Worm (Caenorhabditis elegans) whole organism, young adult: ENCODE results near the gene ltd-1.

Experiments used
- C17E4.6 ChIP-seq: fragments of 200-800 bp; sonication (Bioruptor generic); IDR thresholded peaks from 2 replicates; pipeline ENCODE4 v1.3.6; 2022; ENCODE audit warnings: missing genetic modification reagents, missing genetic modification characterization, missing compliant biosample characterization
- dox-1 ChIP-seq: fragments of 200-800 bp; sonication (Bioruptor generic); IDR thresholded peaks from 2 replicates; pipeline ENCODE4 v1.3.6; 2022; ENCODE audit warnings: missing genetic modification reagents, missing genetic modification characterization, missing compliant biosample characterization
- hsf-1 ChIP-seq: fragments of 200-800 bp; sonication (Bioruptor generic); IDR thresholded peaks from 2 replicates; pipeline ENCODE4 v1.3.6; 2022; ENCODE audit warnings: missing genetic modification reagents, missing genetic modification characterization, missing compliant biosample characterization
- madf-3 ChIP-seq: fragments of 200-800 bp; sonication (Bioruptor generic); IDR thresholded peaks from 2 replicates; pipeline ENCODE4 v1.3.6; 2022; ENCODE audit warnings: missing genetic modification reagents, missing genetic modification characterization, missing compliant biosample characterization
- nfya-1 ChIP-seq: sonication (generic microtip); optimal IDR thresholded peaks from 2 replicates; lab custom pipeline; 2017; ENCODE audit warnings: antibody characterized with exemption, missing compliant biosample characterization, missing genetic modification characterization, borderline replicate concordance; ENCODE audit not compliant: insufficient read depth
- repo-1 ChIP-seq: sonication (generic microtip); optimal IDR thresholded peaks from 2 replicates; lab custom pipeline; 2017; ENCODE audit warnings: mild to moderate bottlenecking, missing genetic modification characterization, missing compliant biosample characterization
- sptf-2 ChIP-seq: fragments of 200-800 bp; sonication (Bioruptor generic); optimal IDR thresholded peaks from 2 replicates; lab custom pipeline; 2018; ENCODE audit warnings: mild to moderate bottlenecking, missing genetic modification characterization, missing compliant biosample characterization
- tbp1 ChIP-seq: fragments of 200-800 bp; sonication (Bioruptor generic); optimal IDR thresholded peaks from 2 replicates; lab custom pipeline; 2018; ENCODE audit warnings: mild to moderate bottlenecking, missing genetic modification characterization, missing compliant biosample characterization
- tlf-1 ChIP-seq: fragments of 200-800 bp; sonication (Bioruptor generic); optimal IDR thresholded peaks from 2 replicates; lab custom pipeline; 2018; ENCODE audit warnings: mild to moderate bottlenecking, missing genetic modification characterization, missing compliant biosample characterization
- unc-62 ChIP-seq: fragments of 150-350 bp; optimal IDR thresholded peaks from 2 replicates; lab custom pipeline; 2014; ENCODE audit warnings: missing biosample characterization, missing genetic modification reagents, missing genetic modification characterization

ce11 chrII:8093283-8093682 lies 729 bp upstream of the ltd-1 start:
- TF ChIP-seq sptf-2 (GFP tag; lab: Kevin White, UChicago) (no peak), madf-3 (GFP tag; lab: Robert Waterston, UW) (no peak), C17E4.6 (GFP tag; lab: Robert Waterston, UW) (no peak), repo-1 (tag; lab: Kevin White, UChicago) (no peak), dox-1 (GFP tag; lab: Robert Waterston, UW) (no peak), unc-62 (GFP tag; lab: Kevin White, UChicago) (no peak), nfya-1 (tag; lab: Kevin White, UChicago) (no peak), tlf-1 (GFP tag; lab: Kevin White, UChicago) (no peak), hsf-1 (GFP tag; lab: Robert Waterston, UW) (no peak), tbp1 (no peak)
